Worm (Caenorhabditis elegans): ENCODE measurements around the gene gmeb-3.
A peak's percentile ranks its signal among the peaks of the same experiment; 100 is the strongest.

The gmeb-3 gene

ce11 chrIII:3801379-3801894, 33.1 kb downstream of the gmeb-3 start (continued):
- peak; percentile 61 for TF ChIP-seq ZK546.5 (tag; optimal IDR thresholded peaks at IDR 0.05)
- no peak for TF ChIP-seq mbf-1 (tag; optimal IDR thresholded peaks at IDR 0.05)
- peak; percentile 96 for TF ChIP-seq sma-3 (GFP tag; optimal IDR thresholded peaks at IDR 0.05)
- TF ChIP-seq crh-2 (tag; optimal IDR thresholded peaks at IDR 0.05) = peak; percentile 98
- TF ChIP-seq egl-27 (tag; optimal IDR thresholded peaks at IDR 0.05) = peak; percentile 98
- TF ChIP-seq ztf-11 (tag; optimal IDR thresholded peaks at IDR 0.05) = peak; percentile 47
- TF ChIP-seq ztf-4 (tag; optimal IDR thresholded peaks at IDR 0.05) = peak; percentile 98
- no peak for TF ChIP-seq nhr-23 (tag; optimal IDR thresholded peaks at IDR 0.05)
- TF ChIP-seq nhr-12 (tag; optimal IDR thresholded peaks at IDR 0.05) = no peak
- TF ChIP-seq C34F6.9 (tag; optimal IDR thresholded peaks at IDR 0.05) = peak; percentile 100
- no peak for TF ChIP-seq lin-39 (tag; optimal IDR thresholded peaks at IDR 0.05)
- peak; percentile 98 for TF ChIP-seq nhr-21 (tag; optimal IDR thresholded peaks at IDR 0.05)
- TF ChIP-seq mdl-1 (tag; optimal IDR thresholded peaks at IDR 0.05) = peak; percentile 100
- TF ChIP-seq lin-13 (GFP tag; optimal IDR thresholded peaks at IDR 0.05) = peak; percentile 91
- no peak for TF ChIP-seq ztf-1 (GFP tag; conservative IDR thresholded peaks at IDR 0.05)
- TF ChIP-seq sem-4 (tag; optimal IDR thresholded peaks at IDR 0.05) = peak; percentile 98
- no peak for TF ChIP-seq elt-3 (tag; optimal IDR thresholded peaks at IDR 0.05)
- peak; percentile 90 for TF ChIP-seq mab-5 (tag; optimal IDR thresholded peaks at IDR 0.05)

- TF ChIP-seq crh-2 (tag; optimal IDR thresholded peaks at IDR 0.05) (no peak), ztf-11 (tag; optimal IDR thresholded peaks at IDR 0.05) (no peak), ZK546.5 (tag; optimal IDR thresholded peaks at IDR 0.05) (no peak), alr-1 (tag; optimal IDR thresholded peaks at IDR 0.05) (no peak), ztf-1 (GFP tag; conservative IDR thresholded peaks at IDR 0.05) (no peak), unc-62 (GFP tag; optimal IDR thresholded peaks at IDR 0.05) (no peak), R02D3.7 (tag; optimal IDR thresholded peaks at IDR 0.05) (no peak), nhr-11 (tag; optimal IDR thresholded peaks at IDR 0.05) (no peak), ceh-16 (tag; optimal IDR thresholded peaks at IDR 0.05) (no peak), sma-3 (GFP tag; optimal IDR thresholded peaks at IDR 0.05) (no peak), Y55F3AM.14 (GFP tag; optimal IDR thresholded peaks at IDR 0.05) (no peak), nhr-10 (tag; optimal IDR thresholded peaks at IDR 0.05) (no peak), nhr-21 (tag; optimal IDR thresholded peaks at IDR 0.05) (no peak), unc-39 (tag; optimal IDR thresholded peaks at IDR 0.05) (no peak), nhr-12 (tag; optimal IDR thresholded peaks at IDR 0.05) (no peak), zag-1 (tag; optimal IDR thresholded peaks at IDR 0.05) (no peak), ceh-82 (tag; optimal IDR thresholded peaks at IDR 0.05) (no peak), nhr-237 (tag; optimal IDR thresholded peaks at IDR 0.05) (no peak), C34F6.9 (tag; optimal IDR thresholded peaks at IDR 0.05) (no peak), nhr-6 (tag; optimal IDR thresholded peaks at IDR 0.05) (no peak)
Measured at ce11 chrIII:3803113-3803512, 34.8 kb downstream of the gmeb-3 start.

ce11 chrIII:3804422-3804821, 36.1 kb downstream of the gmeb-3 start, which contains the start of gene xbx-5:
Gene xbx-5, minus strand, starts transcription at chrIII:3804477.
- TF ChIP-seq unc-62 (GFP tag; optimal IDR thresholded peaks at IDR 0.05) = no peak
- TF ChIP-seq unc-39 (tag; optimal IDR thresholded peaks at IDR 0.05) = no peak
- TF ChIP-seq skn-1 (tag; optimal IDR thresholded peaks at IDR 0.05) = no peak
- TF ChIP-seq sma-3 (GFP tag; optimal IDR thresholded peaks at IDR 0.05) = no peak
- peak; percentile 31 for TF ChIP-seq lin-11 (tag; optimal IDR thresholded peaks at IDR 0.05)

- no peak for TF ChIP-seq nhr-12 (tag; optimal IDR thresholded peaks at IDR 0.05)
- no peak for TF ChIP-seq zag-1 (tag; optimal IDR thresholded peaks at IDR 0.05)
- no peak for TF ChIP-seq elt-3 (tag; optimal IDR thresholded peaks at IDR 0.05)
- TF ChIP-seq lin-39 (tag; optimal IDR thresholded peaks at IDR 0.05) = no peak
- TF ChIP-seq egl-27 (tag; optimal IDR thresholded peaks at IDR 0.05) = no peak
- TF ChIP-seq ztf-1 (GFP tag; conservative IDR thresholded peaks at IDR 0.05) = no peak
- no peak for TF ChIP-seq lin-13 (GFP tag; optimal IDR thresholded peaks at IDR 0.05)
- TF ChIP-seq nhr-10 (tag; optimal IDR thresholded peaks at IDR 0.05) = no peak
Measured at ce11 chrIII:3806883-3807282, 38.6 kb downstream of the gmeb-3 start.

- TF ChIP-seq nhr-23 (tag; optimal IDR thresholded peaks at IDR 0.05) (no peak), lin-13 (GFP tag; optimal IDR thresholded peaks at IDR 0.05) (no peak), egl-27 (tag; optimal IDR thresholded peaks at IDR 0.05) (no peak), blmp-1 (tag; optimal IDR thresholded peaks at IDR 0.05; ENCODE audit: insufficient read depth) (peak; percentile 50), nhr-21 (tag; optimal IDR thresholded peaks at IDR 0.05) (no peak), nhr-25 (tag; optimal IDR thresholded peaks at IDR 0.05) (no peak), C34F6.9 (tag; optimal IDR thresholded peaks at IDR 0.05) (no peak), nhr-129 (tag; optimal IDR thresholded peaks at IDR 0.05) (peak; percentile 16), ZK546.5 (tag; optimal IDR thresholded peaks at IDR 0.05) (no peak), Y55F3AM.14 (GFP tag; optimal IDR thresholded peaks at IDR 0.05) (peak; percentile 33), R02D3.7 (tag; optimal IDR thresholded peaks at IDR 0.05) (no peak)
Measured at ce11 chrIII:3807590-3807989, 39.3 kb downstream of the gmeb-3 start.

Measured in whole organism, L2 larva.